Fruit fly (Drosophila melanogaster) whole organism, wandering third instar larva: ENCODE results near the gene CG1575.

ENCODE experiments used
- Abd-B ChIP-seq: fragments of >200 bp; optimal IDR thresholded peaks from 2 replicates; lab custom pipeline; 2017; ENCODE audit warnings: missing biosample characterization, missing genetic modification characterization
- CG32264 ChIP-seq: fragments of 200-800 bp; sonication (Bioruptor generic); optimal IDR thresholded peaks from 2 replicates; lab custom pipeline; 2016; ENCODE audit warnings: missing biosample characterization, missing genetic modification characterization
- CG9705 ChIP-seq: fragments of 200-800 bp; sonication (Bioruptor generic); optimal IDR thresholded peaks from 2 replicates; lab custom pipeline; 2018; ENCODE audit warnings: missing biosample characterization, mild to moderate bottlenecking, missing genetic modification characterization
- CrebA ChIP-seq: fragments of 200-800 bp; sonication (Bioruptor generic); optimal IDR thresholded peaks from 2 replicates; lab custom pipeline; 2016; ENCODE audit warnings: missing biosample characterization, mild to moderate bottlenecking, missing genetic modification characterization, borderline replicate concordance
- Dfd ChIP-seq: fragments of >200 bp; optimal IDR thresholded peaks from 2 replicates; lab custom pipeline; 2017; ENCODE audit warnings: missing biosample characterization, missing genetic modification characterization
- Dif ChIP-seq: fragments of 200-275, 200-300 bp; sonication (Bioruptor generic); optimal IDR thresholded peaks from 2 replicates; lab custom pipeline; 2018; ENCODE audit warnings: missing biosample characterization, missing genetic modification characterization; ENCODE audit not compliant: partially characterized antibody
- GATAd ChIP-seq: sonication (Bioruptor generic); optimal IDR thresholded peaks from 2 replicates; lab custom pipeline; 2016; ENCODE audit warnings: missing biosample characterization, missing genetic modification characterization
- HLH106 ChIP-seq: fragments of 200-800 bp; optimal IDR thresholded peaks from 3 replicates; lab custom pipeline; 2019; ENCODE audit warnings: missing biosample characterization, mild to moderate bottlenecking, missing genetic modification characterization, moderate library complexity
- Hnf4 ChIP-seq: fragments of 200-800 bp; sonication (Bioruptor generic); optimal IDR thresholded peaks from 2 replicates; lab custom pipeline; 2016; ENCODE audit warnings: missing biosample characterization, mild to moderate bottlenecking, missing genetic modification characterization
- Hr83 ChIP-seq: fragments of 200-300 bp; sonication (Bioruptor generic); optimal IDR thresholded peaks from 2 replicates; lab custom pipeline; 2016; ENCODE audit warnings: missing biosample characterization, mild to moderate bottlenecking, missing genetic modification characterization, moderate library complexity; ENCODE audit not compliant: poor library complexity, severe bottlenecking
- Jra ChIP-seq: sonication (Bioruptor generic); optimal IDR thresholded peaks from 2 replicates; lab custom pipeline; 2016; ENCODE audit warnings: missing biosample characterization, missing genetic modification characterization
- Mio ChIP-seq: sonication (Bioruptor generic); optimal IDR thresholded peaks from 2 replicates; lab custom pipeline; 2016; ENCODE audit warnings: missing biosample characterization, missing genetic modification characterization
- Myc ChIP-seq: fragments of >200 bp; optimal IDR thresholded peaks from 2 replicates; lab custom pipeline; 2017
- N ChIP-seq: fragments of >200 bp; optimal IDR thresholded peaks from 2 replicates; lab custom pipeline; 2018; ENCODE audit warnings: missing biosample characterization, missing external identifiers, missing genetic modification characterization
- OdsH ChIP-seq: fragments of 200-800 bp; sonication (Bioruptor generic); optimal IDR thresholded peaks from 2 replicates; lab custom pipeline; 2016; ENCODE audit warnings: missing biosample characterization, mild to moderate bottlenecking, missing genetic modification characterization
- Rel ChIP-seq, 2 experiments: fragments of 200-800 bp; sonication (Bioruptor generic) in 1 of 2; optimal IDR thresholded peaks; 2 replicates in 1 of 2; 3 replicates in 1 of 2; lab custom pipeline; 2016 to 2019; ENCODE audit warnings: mild to moderate bottlenecking in 2 of 2, missing biosample characterization in 2 of 2, missing genetic modification characterization in 2 of 2, moderate library complexity in 1 of 2
- Sp1 ChIP-seq: fragments of 200-800 bp; sonication (Bioruptor generic); optimal IDR thresholded peaks from 3 replicates; lab custom pipeline; 2019; ENCODE audit warnings: missing biosample characterization, mild to moderate bottlenecking, missing genetic modification characterization, moderate library complexity
- brk ChIP-seq: fragments of 200-800 bp; sonication (Bioruptor generic); optimal IDR thresholded peaks from 2 replicates; lab custom pipeline; 2016; ENCODE audit warnings: missing biosample characterization, mild to moderate bottlenecking, missing genetic modification characterization
- dl ChIP-seq, 2 experiments: fragments of 175-275, 200-275 bp in 1 of 2; fragments of 200-275 bp in 1 of 2; sonication (Bioruptor generic); optimal IDR thresholded peaks; lab custom pipeline; 2018; ENCODE audit warnings: mild to moderate bottlenecking in 2 of 2, missing biosample characterization in 2 of 2, missing genetic modification characterization in 2 of 2, moderate library complexity in 2 of 2; ENCODE audit not compliant: partially characterized antibody in 2 of 2, insufficient read depth in 1 of 2
- dmrt93B ChIP-seq: fragments of 200-800 bp; sonication (Bioruptor generic); optimal IDR thresholded peaks from 2 replicates; lab custom pipeline; 2018; ENCODE audit warnings: missing biosample characterization, mild to moderate bottlenecking, missing genetic modification characterization
- dsf ChIP-seq: sonication (Bioruptor generic); optimal IDR thresholded peaks from 2 replicates; lab custom pipeline; 2016; ENCODE audit warnings: missing biosample characterization, missing genetic modification characterization, borderline replicate concordance
- ey ChIP-seq: fragments of 200-800 bp; sonication (Bioruptor generic); optimal IDR thresholded peaks from 2 replicates; lab custom pipeline; 2016; ENCODE audit warnings: missing biosample characterization, missing genetic modification characterization
- foxo ChIP-seq, 2 experiments: fragments of 200-800 bp; sonication (Bioruptor generic); optimal IDR thresholded peaks; 2 replicates in 1 of 2; 3 replicates in 1 of 2; lab custom pipeline; 2016 to 2017; ENCODE audit warnings: missing biosample characterization in 2 of 2, missing genetic modification characterization in 2 of 2
- h ChIP-seq: fragments of 200-800 bp; sonication (Bioruptor generic); optimal IDR thresholded peaks from 3 replicates; lab custom pipeline; 2016; ENCODE audit warnings: missing biosample characterization, mild to moderate bottlenecking, missing genetic modification characterization
- jim ChIP-seq: fragments of 175-275, 200-325 bp; sonication (Bioruptor generic); optimal IDR thresholded peaks from 2 replicates; lab custom pipeline; 2016; ENCODE audit warnings: missing biosample characterization, mild to moderate bottlenecking, missing genetic modification characterization
- lola ChIP-seq: fragments of >200 bp; optimal IDR thresholded peaks from 2 replicates; lab custom pipeline; 2017; ENCODE audit warnings: missing biosample characterization, missing genetic modification characterization
- pan ChIP-seq: fragments of >200 bp; optimal IDR thresholded peaks from 2 replicates; lab custom pipeline; 2017
- psq ChIP-seq: fragments of 200-800 bp; sonication (Bioruptor generic); optimal IDR thresholded peaks from 3 replicates; lab custom pipeline; 2017; ENCODE audit warnings: missing biosample characterization, mild to moderate bottlenecking, missing genetic modification characterization, moderate library complexity
- rgr ChIP-seq: fragments of 200-800 bp; sonication (Bioruptor generic); optimal IDR thresholded peaks from 3 replicates; lab custom pipeline; 2016; ENCODE audit warnings: missing biosample characterization, mild to moderate bottlenecking, missing genetic modification characterization
- sage ChIP-seq: fragments of 200-800 bp; sonication (Bioruptor generic); optimal IDR thresholded peaks from 2 replicates; lab custom pipeline; 2016; ENCODE audit warnings: missing biosample characterization, mild to moderate bottlenecking, missing genetic modification characterization
- sv ChIP-seq: fragments of 200-800 bp; sonication (Bioruptor generic); optimal IDR thresholded peaks from 3 replicates; lab custom pipeline; 2016; ENCODE audit warnings: missing biosample characterization, missing genetic modification characterization
- tai ChIP-seq: sonication (Bioruptor generic); optimal IDR thresholded peaks from 2 replicates; lab custom pipeline; 2016; ENCODE audit warnings: missing biosample characterization, missing genetic modification characterization
- usp ChIP-seq: fragments of >200 bp; optimal IDR thresholded peaks from 2 replicates; lab custom pipeline; 2017; ENCODE audit warnings: missing biosample characterization, missing genetic modification characterization
- woc ChIP-seq: sonication (Bioruptor generic); optimal IDR thresholded peaks from 2 replicates; lab custom pipeline; 2016; ENCODE audit warnings: missing biosample characterization, mild to moderate bottlenecking, missing genetic modification characterization

Gene CG1575

dm6 chrX:8125224-8125649 lies 8.4 kb downstream of the CG1575 start:
- TF ChIP-seq Mio (GFP tag; lab: Kevin White, UChicago) (no peak), woc (GFP tag; lab: Kevin White, UChicago) (no peak), tai (no peak), ey (GFP tag; lab: Kevin White, UChicago) (no peak), Hnf4 (GFP tag; lab: Kevin White, UChicago) (no peak), rgr (GFP tag; lab: Kevin White, UChicago) (no peak), Sp1 (no peak), N (GFP tag; lab: Kevin White, UChicago) (no peak), jim (GFP tag; lab: Kevin White, UChicago) (no peak), foxo (GFP tag; optimal IDR thresholded peaks at IDR 0.05; lab: Kevin White, UChicago) (no peak), GATAd (no peak), Dif (GFP tag; lab: Kevin White, UChicago) (no peak), CG32264 (GFP tag; lab: Kevin White, UChicago) (no peak), brk (no peak), Abd-B (GFP tag; lab: Kevin White, UChicago) (no peak), Hr83 (GFP tag; lab: Kevin White, UChicago) (no peak), dmrt93B (GFP tag; lab: Kevin White, UChicago) (no peak)

- TF ChIP-seq sv (GFP tag; lab: Kevin White, UChicago) (peak; percentile 9), lola (GFP tag; lab: Kevin White, UChicago) (no peak), dsf (GFP tag; lab: Kevin White, UChicago) (no peak), foxo (GFP tag; optimal IDR thresholded peaks at IDR 0.05; lab: Kevin White, UChicago) (no peak), Sp1 (no peak), Dif (GFP tag; lab: Kevin White, UChicago) (no peak), ey (GFP tag; lab: Kevin White, UChicago) (no peak), rgr (GFP tag; lab: Kevin White, UChicago) (no peak), CrebA (GFP tag; lab: Kevin White, UChicago) (no peak)
Measured at dm6 chrX:8126149-8126548, 9.3 kb downstream of the CG1575 start.

dm6 chrX:8128133-8128532 lies 11.3 kb downstream of the CG1575 start:
- TF ChIP-seq woc (GFP tag; lab: Kevin White, UChicago) (no peak), N (GFP tag; lab: Kevin White, UChicago) (no peak), CG32264 (GFP tag; lab: Kevin White, UChicago) (no peak)

- peak; percentile 1 for TF ChIP-seq Myc
- TF ChIP-seq HLH106 (tag; lab: Kevin White, UChicago) = peak; percentile 1
- no peak for TF ChIP-seq usp (GFP tag; lab: Kevin White, UChicago)
- no peak for TF ChIP-seq dmrt93B (GFP tag; lab: Kevin White, UChicago)
- TF ChIP-seq Jra (GFP tag; lab: Kevin White, UChicago) = no peak
- peak; percentile 13 for TF ChIP-seq Sp1
- TF ChIP-seq Rel (GFP tag; optimal IDR thresholded peaks at IDR 0.05; lab: Kevin White, UChicago) = no peak
- no peak for TF ChIP-seq Rel (tag; optimal IDR thresholded peaks at IDR 0.05; lab: Kevin White, UChicago)
- peak; percentile 3 for TF ChIP-seq h (GFP tag; lab: Kevin White, UChicago)
- TF ChIP-seq, all 38 proteins: peak for 4
Measured at dm6 chrX:8129204-8129997, 12.6 kb downstream of the CG1575 start, which contains the start of gene CG2116. Gene CG2116 (plus strand): TSS chrX:8129812.

dm6 chrX:8131693-8132313 lies 15.0 kb downstream of the CG1575 start, which contains the start of gene CG10958:
Gene CG10958 (plus strand): TSS chrX:8132285.
- TF ChIP-seq CG9705 (GFP tag; lab: Kevin White, UChicago) (no peak), Myc (peak; percentile 23), Dif (GFP tag; lab: Kevin White, UChicago) (no peak), CG32264 (GFP tag; lab: Kevin White, UChicago) (no peak), pan (lab: Kevin White, UChicago) (no peak), Sp1 (peak; percentile 54), OdsH (GFP tag; lab: Kevin White, UChicago) (peak; percentile 75), foxo (GFP tag; optimal IDR thresholded peaks at IDR 0.05; lab: Kevin White, UChicago) (peak in 1 of 2 experiments; percentile 81), jim (GFP tag; lab: Kevin White, UChicago) (no peak), lola (GFP tag; lab: Kevin White, UChicago) (no peak), Hr83 (GFP tag; lab: Kevin White, UChicago) (no peak), Rel (GFP tag; optimal IDR thresholded peaks at IDR 0.05; lab: Kevin White, UChicago) (no peak), Rel (tag; optimal IDR thresholded peaks at IDR 0.05; lab: Kevin White, UChicago) (no peak), tai (no peak), dl (GFP tag; optimal IDR thresholded peaks at IDR 0.05; lab: Kevin White, UChicago; ENCODE audit: insufficient read depth in 1 of 2, partially characterized antibody in 2 of 2) (no peak), Abd-B (GFP tag; lab: Kevin White, UChicago) (no peak), Jra (GFP tag; lab: Kevin White, UChicago) (peak; percentile 52), Dfd (no peak), psq (GFP tag; lab: Kevin White, UChicago) (peak; percentile 67), woc (GFP tag; lab: Kevin White, UChicago) (no peak), Hnf4 (GFP tag; lab: Kevin White, UChicago) (peak; percentile 76), dsf (GFP tag; lab: Kevin White, UChicago) (no peak), rgr (GFP tag; lab: Kevin White, UChicago) (peak; percentile 77), sage (GFP tag; lab: Kevin White, UChicago) (peak; percentile 32), N (GFP tag; lab: Kevin White, UChicago) (no peak), CrebA (GFP tag; lab: Kevin White, UChicago) (no peak)
